Fruit fly (Drosophila melanogaster) whole organism, embryonic: Measurements from ENCODE around the gene Prp18.

ENCODE experiments used
- Antp ChIP-seq: fragments of 200-800 bp; sonication (Bioruptor generic); optimal IDR thresholded peaks from 3 replicates; lab custom pipeline; 2016; ENCODE audit warnings: missing biosample characterization, missing genetic modification characterization
- Blimp-1 ChIP-seq: fragments of 200-800 bp; sonication (Bioruptor generic); optimal IDR thresholded peaks from 3 replicates; lab custom pipeline; 2018; ENCODE audit warnings: missing biosample characterization, missing genetic modification characterization, mild to moderate bottlenecking, moderate library complexity, missing genetic modification reagents
- CG10321 ChIP-seq: fragments of 200-800 bp; sonication (Bioruptor generic); IDR thresholded peaks from 2 replicates; pipeline ENCODE4 v1.3.6; 2022; ENCODE audit warnings: missing biosample characterization, missing genetic modification characterization
- CG10431 ChIP-seq: fragments of 200-800 bp; sonication (Bioruptor generic); optimal IDR thresholded peaks from 3 replicates; lab custom pipeline; 2018; ENCODE audit warnings: missing biosample characterization, mild to moderate bottlenecking, missing genetic modification characterization
- CG10654 ChIP-seq: fragments of 200-800 bp; sonication (Bioruptor generic); optimal IDR thresholded peaks from 2 replicates; lab custom pipeline; 2016; ENCODE audit warnings: missing biosample characterization, missing genetic modification characterization
- CG10959 ChIP-seq: fragments of 200-800 bp; sonication (Bioruptor generic); IDR thresholded peaks from 2 replicates; pipeline ENCODE4 v1.3.6; 2022; ENCODE audit warnings: missing biosample characterization, missing genetic modification characterization
- CG10979 ChIP-seq: fragments of 200-800 bp; sonication (Bioruptor generic); optimal IDR thresholded peaks from 2 replicates; lab custom pipeline; 2018; ENCODE audit warnings: missing biosample characterization, mild to moderate bottlenecking, missing genetic modification characterization, moderate library complexity
- CG11247 ChIP-seq: fragments of 200-800 bp; sonication (Bioruptor generic); IDR thresholded peaks from 2 replicates; pipeline ENCODE4 v1.3.6; 2022; ENCODE audit warnings: missing biosample characterization, missing genetic modification characterization
- CG11695 ChIP-seq: fragments of 200-800 bp; sonication (Bioruptor generic); IDR thresholded peaks from 3 replicates; pipeline ENCODE4 v1.3.6; 2022; ENCODE audit warnings: missing biosample characterization, missing genetic modification characterization
- CG12219 ChIP-seq: fragments of 200-800 bp; sonication (Bioruptor generic); optimal IDR thresholded peaks from 3 replicates; lab custom pipeline; 2018; ENCODE audit warnings: missing biosample characterization, mild to moderate bottlenecking, missing genetic modification characterization
- CG12236 ChIP-seq: fragments of 200-800 bp; sonication (Bioruptor generic); optimal IDR thresholded peaks from 2 replicates; lab custom pipeline; 2016; ENCODE audit warnings: missing biosample characterization, missing genetic modification characterization
- CG15011 ChIP-seq: fragments of 200-800 bp; sonication (Bioruptor generic); optimal IDR thresholded peaks from 3 replicates; lab custom pipeline; 2018; ENCODE audit warnings: missing biosample characterization, mild to moderate bottlenecking, missing genetic modification characterization
- CG1602 ChIP-seq: fragments of 200-800 bp; sonication (Bioruptor generic); optimal IDR thresholded peaks from 3 replicates; lab custom pipeline; 2016; ENCODE audit warnings: missing biosample characterization, missing genetic modification characterization
- CG1647 ChIP-seq: fragments of 200-800 bp; sonication (Bioruptor generic); optimal IDR thresholded peaks from 3 replicates; lab custom pipeline; 2016; ENCODE audit warnings: missing biosample characterization, missing genetic modification characterization
- CG17186 ChIP-seq: fragments of 200-800 bp; sonication (Bioruptor generic); optimal IDR thresholded peaks from 3 replicates; lab custom pipeline; 2017; ENCODE audit warnings: missing biosample characterization, missing genetic modification reagents, missing genetic modification characterization
- CG17802 ChIP-seq: fragments of 200-800 bp; sonication (Bioruptor generic); optimal IDR thresholded peaks from 2 replicates; lab custom pipeline; 2018; ENCODE audit warnings: missing biosample characterization, mild to moderate bottlenecking, missing genetic modification characterization, moderate library complexity
- CG2875 ChIP-seq: fragments of 200-800 bp; sonication (Bioruptor generic); optimal IDR thresholded peaks from 2 replicates; lab custom pipeline; 2017; ENCODE audit warnings: missing biosample characterization, mild to moderate bottlenecking, missing genetic modification characterization, missing genetic modification reagents
- CG2889 ChIP-seq: fragments of 200-800 bp; sonication (Bioruptor generic); IDR thresholded peaks from 3 replicates; pipeline ENCODE4 v1.3.6; 2022; ENCODE audit warnings: missing biosample characterization, missing genetic modification characterization
- CG33213 ChIP-seq: fragments of 200-800 bp; sonication (Bioruptor generic); optimal IDR thresholded peaks from 3 replicates; lab custom pipeline; 2016; ENCODE audit warnings: missing biosample characterization, missing genetic modification characterization
- CG34376 ChIP-seq: fragments of 200-800 bp; sonication (Bioruptor generic); optimal IDR thresholded peaks from 2 replicates; lab custom pipeline; 2018; ENCODE audit warnings: missing biosample characterization, mild to moderate bottlenecking, missing genetic modification characterization
- CG4820 ChIP-seq: fragments of 200-800 bp; sonication (Bioruptor generic); optimal IDR thresholded peaks from 3 replicates; lab custom pipeline; 2016; ENCODE audit warnings: missing biosample characterization, missing genetic modification characterization
- CG6175 ChIP-seq: fragments of 200-800 bp; sonication (Bioruptor generic); IDR thresholded peaks from 3 replicates; pipeline ENCODE4 v1.3.6; 2022; ENCODE audit warnings: missing biosample characterization, missing genetic modification characterization
- CG6654 ChIP-seq: fragments of 200-800 bp; sonication (Bioruptor generic); optimal IDR thresholded peaks from 2 replicates; lab custom pipeline; 2017; ENCODE audit warnings: missing biosample characterization, mild to moderate bottlenecking, missing genetic modification characterization
- CG6765 ChIP-seq: fragments of 200-800 bp; sonication (Bioruptor generic); optimal IDR thresholded peaks from 3 replicates; lab custom pipeline; 2017; ENCODE audit warnings: missing biosample characterization, mild to moderate bottlenecking, missing genetic modification characterization
- CG7556 ChIP-seq: fragments of 200-800 bp; sonication (Bioruptor generic); optimal IDR thresholded peaks from 2 replicates; lab custom pipeline; 2017; ENCODE audit warnings: missing biosample characterization, mild to moderate bottlenecking, missing genetic modification characterization
- CG9817 ChIP-seq: fragments of 200-800 bp; sonication (Bioruptor generic); optimal IDR thresholded peaks from 2 replicates; lab custom pipeline; 2018; ENCODE audit warnings: missing biosample characterization, mild to moderate bottlenecking, missing genetic modification characterization, moderate library complexity
- Dip3 ChIP-seq: fragments of 200-800 bp; sonication (Bioruptor generic); optimal IDR thresholded peaks from 3 replicates; lab custom pipeline; 2016; ENCODE audit warnings: missing biosample characterization, missing genetic modification characterization
- Fer1 ChIP-seq: fragments of 200-800 bp; sonication (Bioruptor generic); optimal IDR thresholded peaks from 2 replicates; lab custom pipeline; 2017; ENCODE audit warnings: missing biosample characterization, mild to moderate bottlenecking, missing genetic modification characterization
- Fer3 ChIP-seq: fragments of 200-800 bp; sonication (Bioruptor generic); optimal IDR thresholded peaks from 2 replicates; lab custom pipeline; 2018; ENCODE audit warnings: missing biosample characterization, mild to moderate bottlenecking, missing genetic modification characterization, moderate library complexity
- Gsc ChIP-seq: fragments of 200-800 bp; sonication (Bioruptor generic); IDR thresholded peaks from 2 replicates; pipeline ENCODE4 v1.3.6; 2022; ENCODE audit warnings: missing biosample characterization, missing genetic modification characterization
- NFAT ChIP-seq: fragments of 200-800 bp; sonication (Bioruptor generic); IDR thresholded peaks from 2 replicates; pipeline ENCODE4 v1.3.6; 2022; ENCODE audit warnings: missing biosample characterization, missing genetic modification characterization
- Oli ChIP-seq: fragments of 200-800 bp; sonication (Bioruptor generic); optimal IDR thresholded peaks from 2 replicates; lab custom pipeline; 2018; ENCODE audit warnings: missing biosample characterization, mild to moderate bottlenecking, missing genetic modification characterization, moderate library complexity
- PHDP ChIP-seq: fragments of 200-800 bp; sonication (Bioruptor generic); optimal IDR thresholded peaks from 3 replicates; lab custom pipeline; 2018; ENCODE audit warnings: missing biosample characterization, mild to moderate bottlenecking, missing genetic modification characterization, moderate library complexity
- Ptx1 ChIP-seq: fragments of 200-800 bp; sonication (Bioruptor generic); IDR thresholded peaks from 2 replicates; pipeline ENCODE4 v1.3.6; 2022; ENCODE audit warnings: missing biosample characterization, missing genetic modification characterization
- Sox102F ChIP-seq: fragments of 200-800 bp; sonication (Bioruptor generic); optimal IDR thresholded peaks from 2 replicates; lab custom pipeline; 2018; ENCODE audit warnings: missing biosample characterization, mild to moderate bottlenecking, missing genetic modification characterization, moderate library complexity
- chif ChIP-seq, 2 experiments: fragments of 200-800 bp; sonication (Bioruptor generic); optimal IDR thresholded peaks; 3 replicates each; lab custom pipeline; 2016; ENCODE audit warnings: missing biosample characterization in 2 of 2, missing genetic modification characterization in 2 of 2
- dmrt11E ChIP-seq: fragments of 200-800 bp; sonication (Bioruptor generic); optimal IDR thresholded peaks from 3 replicates; lab custom pipeline; 2018; ENCODE audit warnings: missing biosample characterization, mild to moderate bottlenecking, missing genetic modification characterization, moderate library complexity
- emc ChIP-seq: fragments of 200-800 bp; sonication (Bioruptor generic); optimal IDR thresholded peaks from 2 replicates; lab custom pipeline; 2016; ENCODE audit warnings: missing biosample characterization, missing genetic modification characterization
- eve ChIP-seq, 2 experiments: fragments of >200 bp; optimal IDR thresholded peaks; 2 replicates each; lab custom pipeline; 2017; ENCODE audit warnings: missing biosample characterization in 2 of 2, missing genetic modification characterization in 2 of 2
- h ChIP-seq: fragments of >200 bp; optimal IDR thresholded peaks from 2 replicates; lab custom pipeline; 2017
- pum ChIP-seq: fragments of 200-800 bp; sonication (Bioruptor generic); optimal IDR thresholded peaks from 2 replicates; lab custom pipeline; 2016; ENCODE audit warnings: missing biosample characterization, missing genetic modification characterization
- ranshi ChIP-seq: fragments of 200-800 bp; sonication (Bioruptor generic); IDR thresholded peaks from 2 replicates; pipeline ENCODE4 v1.3.6; 2022; ENCODE audit warnings: missing biosample characterization, missing genetic modification characterization
- repo ChIP-seq: fragments of 200-800 bp; sonication (Bioruptor generic); optimal IDR thresholded peaks from 2 replicates; lab custom pipeline; 2016; ENCODE audit warnings: missing biosample characterization, missing genetic modification characterization
- slbo ChIP-seq: fragments of 200-800 bp; sonication (Bioruptor generic); IDR thresholded peaks from 2 replicates; pipeline ENCODE4 v1.3.6; 2022; ENCODE audit warnings: missing biosample characterization, missing genetic modification characterization
- slp2 ChIP-seq: fragments of 200-800 bp; sonication (Bioruptor generic); optimal IDR thresholded peaks from 2 replicates; lab custom pipeline; 2016; ENCODE audit warnings: missing biosample characterization, missing genetic modification characterization
- stc ChIP-seq: fragments of 200-800 bp; sonication (Bioruptor generic); IDR thresholded peaks from 2 replicates; pipeline ENCODE4 v1.3.6; 2022; ENCODE audit warnings: missing biosample characterization, missing genetic modification characterization
- ttk ChIP-seq: fragments of 200-800 bp; sonication (Bioruptor generic); IDR thresholded peaks from 2 replicates; pipeline ENCODE4 v2.1.2; 2022; ENCODE audit warnings: missing biosample characterization, missing genetic modification characterization
- tup ChIP-seq: fragments of 200-800 bp; sonication (Bioruptor generic); optimal IDR thresholded peaks from 2 replicates; lab custom pipeline; 2016; ENCODE audit warnings: missing biosample characterization, mild to moderate bottlenecking, missing genetic modification characterization, moderate library complexity
- tx ChIP-seq: fragments of 200-800 bp; sonication (Bioruptor generic); optimal IDR thresholded peaks from 2 replicates; lab custom pipeline; 2016; ENCODE audit warnings: missing biosample characterization, missing genetic modification characterization
- usp ChIP-seq: fragments of >200 bp; optimal IDR thresholded peaks from 2 replicates; lab custom pipeline; 2017; ENCODE audit warnings: missing biosample characterization, missing genetic modification characterization
- wek ChIP-seq: fragments of 200-800 bp; sonication (Bioruptor generic); optimal IDR thresholded peaks from 3 replicates; lab custom pipeline; 2018; ENCODE audit warnings: missing biosample characterization, mild to moderate bottlenecking, missing genetic modification characterization, moderate library complexity

Prp18 gene

DNA sequence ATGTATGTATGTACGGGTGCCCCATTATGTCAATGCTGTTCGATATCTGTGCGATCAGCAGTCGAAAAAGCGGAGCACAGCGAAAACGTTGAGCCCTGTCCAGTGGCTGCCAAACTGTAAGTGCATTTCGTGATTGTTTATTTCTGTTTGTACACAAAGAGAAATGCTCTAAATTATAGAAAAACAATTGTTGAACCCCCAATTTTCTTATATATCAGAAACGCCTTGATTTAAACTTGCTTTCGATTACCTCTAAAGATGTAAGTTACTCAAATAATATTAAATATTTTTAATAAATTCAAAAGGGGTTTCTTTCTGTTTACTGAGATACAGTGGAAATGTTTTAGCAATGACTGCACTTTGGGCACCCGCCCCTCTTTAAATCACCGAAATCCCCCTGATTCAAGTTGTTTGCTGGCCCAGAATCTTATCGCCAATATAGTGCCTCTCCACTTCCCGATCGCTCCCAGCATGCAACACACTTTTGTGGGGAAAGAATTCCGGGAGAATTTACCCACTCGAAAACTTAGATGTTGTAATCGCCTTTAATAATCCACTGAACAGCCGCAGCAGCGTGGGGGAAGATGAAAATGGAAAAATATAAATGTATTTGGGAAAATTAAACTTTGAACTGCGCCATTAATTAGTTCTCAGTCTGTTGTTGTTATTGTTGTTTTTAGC lies 16.2 kb downstream of the Prp18 start (continued):
- no peak for TF ChIP-seq CG34376
- peak in 1 of 2 experiments; percentile 15 for TF ChIP-seq chif (GFP tag; optimal IDR thresholded peaks at IDR 0.05; lab: Kevin White, UChicago)
- TF ChIP-seq Oli (tag; lab: Kevin White, UChicago) = peak; percentile 50
- TF ChIP-seq Ptx1 (GFP tag; lab: Robert Waterston, UW) = peak; percentile 58
- no peak for TF ChIP-seq CG12219 (GFP tag; lab: Kevin White, UChicago)
- no peak for TF ChIP-seq Fer3 (tag; lab: Kevin White, UChicago)
- no peak for TF ChIP-seq CG6175 (GFP tag; lab: Robert Waterston, UW)
- TF ChIP-seq tx = no peak
- no peak for TF ChIP-seq CG10959 (GFP tag; lab: Robert Waterston, UW)
- peak; percentile 15 for TF ChIP-seq CG7556 (GFP tag; lab: Kevin White, UChicago)
- no peak for TF ChIP-seq CG15011
- TF ChIP-seq dmrt11E (tag; lab: Kevin White, UChicago) = peak; percentile 46
- TF ChIP-seq CG10431 (GFP tag; lab: Kevin White, UChicago) = no peak
- no peak for TF ChIP-seq NFAT (GFP tag; lab: Robert Waterston, UW)
- no peak for TF ChIP-seq CG10654
- peak; percentile 32 for TF ChIP-seq CG1602
- TF ChIP-seq usp (GFP tag; lab: Kevin White, UChicago) = no peak
- peak; percentile 78 for TF ChIP-seq Sox102F
- peak; percentile 58 for TF ChIP-seq stc (GFP tag; lab: Robert Waterston, UW)
- TF ChIP-seq CG6765 = no peak
- TF ChIP-seq CG1647 (GFP tag; lab: Kevin White, UChicago) = no peak
- no peak for TF ChIP-seq Gsc
- TF ChIP-seq CG4820 = peak; percentile 25
- no peak for TF ChIP-seq Antp (GFP tag; lab: Kevin White, UChicago)
- TF ChIP-seq CG2889 (GFP tag; lab: Robert Waterston, UW) = no peak
- TF ChIP-seq pum (GFP tag; lab: Kevin White, UChicago) = no peak
- TF ChIP-seq emc (GFP tag; lab: Kevin White, UChicago) = no peak
- no peak for TF ChIP-seq eve (GFP tag; optimal IDR thresholded peaks at IDR 0.05; lab: Kevin White, UChicago)
- TF ChIP-seq CG6654 (GFP tag; lab: Kevin White, UChicago) = peak; percentile 94
- TF ChIP-seq CG17186 (GFP tag; lab: Kevin White, UChicago) = no peak
- no peak for TF ChIP-seq CG33213 (GFP tag; lab: Kevin White, UChicago)
- no peak for TF ChIP-seq Dip3 (GFP tag; lab: Kevin White, UChicago)
- no peak for TF ChIP-seq CG12236 (GFP tag; lab: Kevin White, UChicago)
- TF ChIP-seq Fer1 (GFP tag; lab: Kevin White, UChicago) = no peak
- TF ChIP-seq slbo = peak; percentile 21; the same call in 1 of the 2 replicates
- no peak for TF ChIP-seq CG9817 (tag; lab: Kevin White, UChicago)
- TF ChIP-seq wek (GFP tag; lab: Kevin White, UChicago) = no peak
- TF ChIP-seq CG10979 (tag; lab: Kevin White, UChicago) = peak; percentile 71
- TF ChIP-seq CG2875 (GFP tag; lab: Kevin White, UChicago) = peak; percentile 58
- TF ChIP-seq ranshi (GFP tag; lab: Robert Waterston, UW) = no peak
- TF ChIP-seq h (lab: Kevin White, UChicago) = no peak
- TF ChIP-seq ttk (GFP tag; lab: Robert Waterston, UW) = peak; percentile 62
- peak; percentile 72 for TF ChIP-seq Blimp-1 (GFP tag; lab: Kevin White, UChicago)
- no peak for TF ChIP-seq CG11247 (GFP tag; lab: Robert Waterston, UW)
- no peak for TF ChIP-seq repo (GFP tag; lab: Kevin White, UChicago)
- no peak for TF ChIP-seq slp2 (GFP tag; lab: Kevin White, UChicago)
- TF ChIP-seq tup (GFP tag; lab: Kevin White, UChicago) = no peak
- TF ChIP-seq CG10321 (GFP tag; lab: Robert Waterston, UW) = no peak
- TF ChIP-seq CG11695 (GFP tag; lab: Robert Waterston, UW) = 0 out of 3 replicates have a peak, but pooled peaks have one; percentile 35
- TF ChIP-seq CG17802 (tag; lab: Kevin White, UChicago) = no peak
- peak; percentile 37 for TF ChIP-seq PHDP (tag; lab: Kevin White, UChicago)
